Worm (Caenorhabditis elegans): ENCODE measurements around the gene lgc-50.

Gene lgc-50

DNA sequence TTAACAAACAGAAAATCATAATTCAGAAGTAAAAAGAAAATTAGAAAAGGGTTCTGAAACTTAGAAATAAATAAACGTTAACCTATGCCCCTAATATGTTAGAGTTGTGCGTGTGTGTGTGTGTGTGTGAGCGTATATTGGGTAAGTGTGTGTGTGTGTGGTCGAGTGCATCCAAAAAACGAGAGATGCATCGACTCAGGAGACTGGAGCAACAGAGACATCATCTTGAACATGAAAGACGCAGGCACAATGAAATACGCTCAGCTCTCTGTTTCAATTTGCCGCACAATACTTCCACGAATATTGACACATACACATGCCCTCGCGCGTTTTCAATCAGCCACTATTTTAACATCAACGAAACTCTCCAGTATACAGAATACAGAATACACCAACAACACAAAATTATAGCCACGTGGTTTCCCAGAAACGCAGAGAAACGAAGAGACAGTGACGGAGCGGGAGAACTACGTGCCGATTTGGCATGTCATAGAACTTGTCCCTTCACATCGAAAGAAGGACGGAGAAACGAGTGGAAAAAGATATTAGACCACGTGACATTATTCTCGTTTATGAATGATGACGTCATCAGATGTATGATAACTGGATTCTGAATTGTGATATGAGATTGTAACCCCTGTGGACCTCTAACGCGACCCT lies 19.0 kb downstream of the lgc-50 start (continued):
- TF ChIP-seq nhr-111 (GFP tag; optimal IDR thresholded peaks at IDR 0.05) (no peak), dpl-1 (GFP tag; optimal IDR thresholded peaks at IDR 0.05) (peak; percentile 49), spr-3 (GFP tag; optimal IDR thresholded peaks at IDR 0.05) (peak; percentile 46), php-3 (GFP tag; IDR thresholded peaks at IDR 0.05) (0 out of 2 replicates have a peak, but pooled peaks have one; percentile 30), gei-8 (GFP tag; optimal IDR thresholded peaks at IDR 0.05) (peak; percentile 35), tra-1 (GFP tag; IDR thresholded peaks at IDR 0.05) (no peak), nhr-48 (tag; optimal IDR thresholded peaks at IDR 0.05) (peak; percentile 89), unc-62 (GFP tag; optimal IDR thresholded peaks at IDR 0.05 in 1 of 2) (peak in 1 of 2 experiments; percentile 98), unc-62 (tag; optimal IDR thresholded peaks at IDR 0.05) (no peak), lin-1 (GFP tag; IDR thresholded peaks at IDR 0.05) (no peak), F44E2.7 (GFP tag; IDR thresholded peaks at IDR 0.05) (no peak), skn-1 (tag; optimal IDR thresholded peaks at IDR 0.05) (no peak), nhr-25 (tag; optimal IDR thresholded peaks at IDR 0.05; ENCODE audit: borderline replicate concordance, insufficient read depth) (peak; percentile 89), ceh-82 (tag; optimal IDR thresholded peaks at IDR 0.05) (no peak), lin-39 (tag; optimal IDR thresholded peaks at IDR 0.05) (no peak), ztf-11 (tag; optimal IDR thresholded peaks at IDR 0.05) (no peak), ceh-44 (GFP tag; IDR thresholded peaks at IDR 0.05) (no peak), lin-15B (tag; optimal IDR thresholded peaks at IDR 0.05) (no peak), dmd-8 (GFP tag; IDR thresholded peaks at IDR 0.05) (no peak), ceh-28 (tag; optimal IDR thresholded peaks at IDR 0.05) (no peak), aly-2 (tag; optimal IDR thresholded peaks at IDR 0.05) (no peak), ceh-20 (GFP tag; IDR thresholded peaks at IDR 0.05) (no peak), nhr-102 (tag; optimal IDR thresholded peaks at IDR 0.05) (peak; percentile 87), hif-1 (tag; optimal IDR thresholded peaks at IDR 0.05) (peak; percentile 85 to 98), saeg-2 (GFP tag; IDR thresholded peaks at IDR 0.05) (peak; percentile 44; the same call in 1 of the 2 replicates), tag-97 (GFP tag; IDR thresholded peaks at IDR 0.05) (no peak), vab-7 (GFP tag; IDR thresholded peaks at IDR 0.05) (no peak), F10B5.3 (tag; optimal IDR thresholded peaks at IDR 0.05) (no peak), Y5F2A.4 (GFP tag; optimal IDR thresholded peaks at IDR 0.05) (no peak), daf-12 (tag; optimal IDR thresholded peaks at IDR 0.05) (no peak), pqm-1 (tag; optimal IDR thresholded peaks at IDR 0.05) (peak; percentile 17), nhr-77 (tag; optimal IDR thresholded peaks at IDR 0.05) (peak; percentile 2), unc-130 (GFP tag; optimal IDR thresholded peaks at IDR 0.05) (no peak), daf-16 (GFP tag; optimal IDR thresholded peaks at IDR 0.05) (no peak), daf-16 (tag; optimal IDR thresholded peaks at IDR 0.05) (peak; percentile 68), set-16 (GFP tag; IDR thresholded peaks at IDR 0.05) (no peak), daf-8 (GFP tag; IDR thresholded peaks at IDR 0.05) (no peak), sdz-12 (GFP tag; optimal IDR thresholded peaks at IDR 0.05) (no peak), lsy-2 (tag; optimal IDR thresholded peaks at IDR 0.05) (peak in 1 of 2 experiments; percentile 81), madf-9 (GFP tag; conservative IDR thresholded peaks at IDR 0.05) (no peak), mep-1 (tag; optimal IDR thresholded peaks at IDR 0.05) (peak; percentile 79), egl-27 (tag; optimal IDR thresholded peaks at IDR 0.05) (no peak), daf-19 (GFP tag; conservative IDR thresholded peaks at IDR 0.05) (no peak), lin-13 (GFP tag; optimal IDR thresholded peaks at IDR 0.05) (peak; percentile 12), hlh-11 (tag; optimal IDR thresholded peaks at IDR 0.05) (peak; percentile 92), dve-1 (tag; optimal IDR thresholded peaks at IDR 0.05; ENCODE audit: insufficient read depth) (peak; percentile 86), F37D6.2 (tag; optimal IDR thresholded peaks at IDR 0.05) (no peak), nhr-6 (tag; optimal IDR thresholded peaks at IDR 0.05) (no peak), duxl-1 (tag; optimal IDR thresholded peaks at IDR 0.05; ENCODE audit: poor library complexity) (no peak), ctbp-1 (GFP tag; IDR thresholded peaks at IDR 0.05) (no peak), zip-2 (tag; optimal IDR thresholded peaks at IDR 0.05) (no peak)
